Fruit fly (Drosophila melanogaster) whole organism, embryonic: ENCODE results near the gene Bacc.

Experiments used
- Abd-B ChIP-seq: fragments of 200-800 bp; sonication (Bioruptor generic); optimal IDR thresholded peaks from 2 replicates; lab custom pipeline; 2018; ENCODE audit warnings: missing biosample characterization, mild to moderate bottlenecking, missing genetic modification characterization, moderate library complexity
- Adf1 ChIP-seq: fragments of 200-800 bp; sonication (Bioruptor generic); IDR thresholded peaks from 2 replicates; pipeline ENCODE4 v1.3.6; 2022; ENCODE audit warnings: missing biosample characterization, missing genetic modification characterization
- Atf-2 ChIP-seq: fragments of 200-800 bp; sonication (Bioruptor generic); optimal IDR thresholded peaks from 2 replicates; lab custom pipeline; 2016; ENCODE audit warnings: missing biosample characterization, missing genetic modification characterization
- Atf3 ChIP-seq: fragments of 200-800 bp; sonication (Bioruptor generic); optimal IDR thresholded peaks from 3 replicates; lab custom pipeline; 2016; ENCODE audit warnings: missing biosample characterization, missing genetic modification characterization
- CG10209 ChIP-seq: fragments of 200-800 bp; sonication (Bioruptor generic); optimal IDR thresholded peaks from 3 replicates; lab custom pipeline; 2017; ENCODE audit warnings: missing biosample characterization, mild to moderate bottlenecking, missing genetic modification characterization, missing genetic modification reagents
- CG10979 ChIP-seq: fragments of 200-800 bp; sonication (Bioruptor generic); optimal IDR thresholded peaks from 2 replicates; lab custom pipeline; 2018; ENCODE audit warnings: missing biosample characterization, mild to moderate bottlenecking, missing genetic modification characterization, moderate library complexity
- CG11504 ChIP-seq: fragments of 200-800 bp; sonication (Bioruptor generic); optimal IDR thresholded peaks from 3 replicates; lab custom pipeline; 2019; ENCODE audit warnings: missing biosample characterization, mild to moderate bottlenecking, missing genetic modification characterization, moderate library complexity
- CG12071 ChIP-seq: fragments of 200-800 bp; sonication (Bioruptor generic); optimal IDR thresholded peaks from 3 replicates; lab custom pipeline; 2018; ENCODE audit warnings: missing biosample characterization, mild to moderate bottlenecking, missing genetic modification characterization
- CG12236 ChIP-seq: fragments of 200-800 bp; sonication (Bioruptor generic); optimal IDR thresholded peaks from 2 replicates; lab custom pipeline; 2016; ENCODE audit warnings: missing biosample characterization, missing genetic modification characterization
- CG14014 ChIP-seq: fragments of 200-800 bp; sonication (Bioruptor generic); IDR thresholded peaks from 2 replicates; pipeline ENCODE4 v1.3.6; 2022; ENCODE audit warnings: missing biosample characterization, missing genetic modification characterization
- CG15696 ChIP-seq: fragments of 200-800 bp; sonication (Bioruptor generic); optimal IDR thresholded peaks from 2 replicates; lab custom pipeline; 2019; ENCODE audit warnings: missing biosample characterization, mild to moderate bottlenecking, missing genetic modification characterization, moderate library complexity
- CG1647 ChIP-seq: fragments of 200-800 bp; sonication (Bioruptor generic); optimal IDR thresholded peaks from 3 replicates; lab custom pipeline; 2016; ENCODE audit warnings: missing biosample characterization, missing genetic modification characterization
- CG17829 ChIP-seq: fragments of 200-800 bp; optimal IDR thresholded peaks from 2 replicates; lab custom pipeline; 2019; ENCODE audit warnings: missing biosample characterization, mild to moderate bottlenecking, missing genetic modification characterization, moderate library complexity
- CG1792 ChIP-seq: fragments of 200-800 bp; sonication (Bioruptor generic); optimal IDR thresholded peaks from 2 replicates; lab custom pipeline; 2016; ENCODE audit warnings: missing biosample characterization, missing genetic modification characterization
- CG18619 ChIP-seq: fragments of 200-800 bp; sonication (Bioruptor generic); optimal IDR thresholded peaks from 3 replicates; lab custom pipeline; 2017; ENCODE audit warnings: missing biosample characterization, mild to moderate bottlenecking, missing genetic modification characterization
- CG2129 ChIP-seq: fragments of 200-800 bp; sonication (Bioruptor generic); IDR thresholded peaks from 2 replicates; pipeline ENCODE4 v1.3.6; 2022; ENCODE audit warnings: missing biosample characterization, missing genetic modification characterization; ENCODE audit not compliant: partially characterized antibody
- CG2202 ChIP-seq: fragments of 200-800 bp; sonication (Bioruptor generic); optimal IDR thresholded peaks from 2 replicates; lab custom pipeline; 2018; ENCODE audit warnings: missing biosample characterization, mild to moderate bottlenecking, missing genetic modification characterization
- CG3407 ChIP-seq: fragments of 200-800 bp; sonication (Bioruptor generic); optimal IDR thresholded peaks from 2 replicates; lab custom pipeline; 2018; ENCODE audit warnings: missing biosample characterization, mild to moderate bottlenecking, missing genetic modification characterization
- CG4328 ChIP-seq: fragments of 200-800 bp; sonication (Bioruptor generic); optimal IDR thresholded peaks from 3 replicates; lab custom pipeline; 2017; ENCODE audit warnings: missing biosample characterization, missing genetic modification reagents, missing genetic modification characterization
- CG4360 ChIP-seq: fragments of 200-800 bp; sonication (Bioruptor generic); IDR thresholded peaks from 2 replicates; pipeline ENCODE4 v1.3.6; 2022; ENCODE audit warnings: missing biosample characterization, missing genetic modification characterization
- CG4424 ChIP-seq: fragments of 200-800 bp; sonication (Bioruptor generic); optimal IDR thresholded peaks from 3 replicates; lab custom pipeline; 2016; ENCODE audit warnings: missing biosample characterization, missing genetic modification characterization
- CG4617 ChIP-seq: fragments of 200-800 bp; sonication (Bioruptor generic); optimal IDR thresholded peaks from 3 replicates; lab custom pipeline; 2016; ENCODE audit warnings: missing biosample characterization, missing genetic modification characterization, borderline replicate concordance
- CG6175 ChIP-seq: fragments of 200-800 bp; sonication (Bioruptor generic); IDR thresholded peaks from 3 replicates; pipeline ENCODE4 v1.3.6; 2022; ENCODE audit warnings: missing biosample characterization, missing genetic modification characterization
- E2f1 ChIP-seq: fragments of 200-800 bp; sonication (Bioruptor generic); IDR thresholded peaks from 2 replicates; pipeline ENCODE4 v1.3.6; 2022; ENCODE audit warnings: missing biosample characterization, missing genetic modification characterization
- Gug ChIP-seq: fragments of 200-800 bp; sonication (Bioruptor generic); IDR thresholded peaks from 4 replicates; pipeline ENCODE4 v1.3.6; 2022; ENCODE audit warnings: missing biosample characterization, missing genetic modification characterization
- Hr39 ChIP-seq: fragments of >200 bp; optimal IDR thresholded peaks from 2 replicates; lab custom pipeline; 2017
- Lim3 ChIP-seq: fragments of 200-800 bp; sonication (Bioruptor generic); IDR thresholded peaks from 2 replicates; pipeline ENCODE4 v1.3.6; 2022; ENCODE audit warnings: missing biosample characterization, missing genetic modification characterization
- Neu2 ChIP-seq: fragments of 200-800 bp; sonication (Bioruptor generic); optimal IDR thresholded peaks from 3 replicates; lab custom pipeline; 2016; ENCODE audit warnings: missing biosample characterization, missing genetic modification characterization, borderline replicate concordance
- Poxn ChIP-seq: fragments of 200-800 bp; sonication (Bioruptor generic); IDR thresholded peaks from 2 replicates; pipeline ENCODE4 v1.3.6; 2022; ENCODE audit warnings: missing biosample characterization, missing genetic modification characterization
- Ravus ChIP-seq: fragments of 200-800 bp; sonication (Bioruptor generic); IDR thresholded peaks from 2 replicates; pipeline ENCODE4 v1.3.6; 2022; ENCODE audit warnings: missing biosample characterization, missing genetic modification characterization
- Spps ChIP-seq: fragments of 200-800 bp; sonication (Bioruptor generic); optimal IDR thresholded peaks from 2 replicates; lab custom pipeline; 2018; ENCODE audit warnings: missing biosample characterization, mild to moderate bottlenecking, missing genetic modification characterization
- Taf1 ChIP-seq: fragments of 200-800 bp; sonication (Bioruptor generic); IDR thresholded peaks from 2 replicates; pipeline ENCODE4 v1.3.6; 2022; ENCODE audit warnings: missing biosample characterization, missing genetic modification characterization
- Trl ChIP-seq, 3 experiments: fragments of >200 bp in 2 of 3; fragments of 200-800 bp in 1 of 3; sonication (Bioruptor generic) in 1 of 3; optimal IDR thresholded peaks; 2 replicates in 1 of 3; 3 replicates in 2 of 3; lab custom pipeline; 2016 to 2017; ENCODE audit warnings: missing biosample characterization in 1 of 3, missing genetic modification characterization in 1 of 3
- az2 ChIP-seq: fragments of 200-800 bp; sonication (Bioruptor generic); optimal IDR thresholded peaks from 3 replicates; lab custom pipeline; 2016; ENCODE audit warnings: missing biosample characterization, missing genetic modification characterization
- ci ChIP-seq: fragments of 200-800 bp; sonication (Bioruptor generic); IDR thresholded peaks from 3 replicates; pipeline ENCODE4 v1.3.6; 2022; ENCODE audit warnings: missing biosample characterization, missing genetic modification characterization
- da ChIP-seq: fragments of 200-800 bp; sonication (Bioruptor generic); optimal IDR thresholded peaks from 2 replicates; lab custom pipeline; 2016; ENCODE audit warnings: missing biosample characterization, missing genetic modification characterization
- dati ChIP-seq: fragments of 200-800 bp; sonication (Bioruptor generic); IDR thresholded peaks from 2 replicates; pipeline ENCODE4 v1.3.6; 2022; ENCODE audit warnings: missing biosample characterization, missing genetic modification characterization
- dmrt11E ChIP-seq: fragments of 200-800 bp; sonication (Bioruptor generic); optimal IDR thresholded peaks from 3 replicates; lab custom pipeline; 2018; ENCODE audit warnings: missing biosample characterization, mild to moderate bottlenecking, missing genetic modification characterization, moderate library complexity
- emc ChIP-seq: fragments of 200-800 bp; sonication (Bioruptor generic); optimal IDR thresholded peaks from 2 replicates; lab custom pipeline; 2016; ENCODE audit warnings: missing biosample characterization, missing genetic modification characterization
- lilli ChIP-seq: fragments of 200-800 bp; sonication (Bioruptor generic); optimal IDR thresholded peaks from 3 replicates; lab custom pipeline; 2016; ENCODE audit warnings: missing biosample characterization, missing genetic modification characterization
- nmo ChIP-seq: fragments of 200-800 bp; sonication (Bioruptor generic); optimal IDR thresholded peaks from 2 replicates; lab custom pipeline; 2018; ENCODE audit warnings: missing biosample characterization, mild to moderate bottlenecking, missing genetic modification characterization, moderate library complexity
- pnt ChIP-seq: fragments of 200-800 bp; sonication (Bioruptor generic); optimal IDR thresholded peaks from 3 replicates; lab custom pipeline; 2016; ENCODE audit warnings: missing biosample characterization, missing genetic modification characterization
- repo ChIP-seq: fragments of 200-800 bp; sonication (Bioruptor generic); optimal IDR thresholded peaks from 2 replicates; lab custom pipeline; 2016; ENCODE audit warnings: missing biosample characterization, missing genetic modification characterization
- ro ChIP-seq: fragments of 200-800 bp; sonication (Bioruptor generic); IDR thresholded peaks from 2 replicates; pipeline ENCODE4 v1.3.6; 2022; ENCODE audit warnings: missing biosample characterization, missing genetic modification characterization
- sd ChIP-seq: fragments of 200-800 bp; sonication (Bioruptor generic); optimal IDR thresholded peaks from 3 replicates; lab custom pipeline; 2018; ENCODE audit warnings: missing biosample characterization, mild to moderate bottlenecking, missing genetic modification characterization, moderate library complexity
- shn ChIP-seq: fragments of 200-800 bp; sonication (Bioruptor generic); optimal IDR thresholded peaks from 3 replicates; lab custom pipeline; 2016; ENCODE audit warnings: missing biosample characterization, missing genetic modification characterization
- so ChIP-seq: fragments of 200-800 bp; sonication (Bioruptor generic); IDR thresholded peaks from 3 replicates; pipeline ENCODE4 v1.3.6; 2022; ENCODE audit warnings: missing biosample characterization, missing genetic modification characterization
- sob ChIP-seq: fragments of 200-800 bp; sonication (Bioruptor generic); IDR thresholded peaks from 2 replicates; pipeline ENCODE4 v1.3.6; 2022; ENCODE audit warnings: missing biosample characterization, missing genetic modification characterization
- trh ChIP-seq: fragments of 200-800 bp; sonication (Bioruptor generic); optimal IDR thresholded peaks from 2 replicates; lab custom pipeline; 2016; ENCODE audit warnings: missing biosample characterization, missing genetic modification characterization
- vfl ChIP-seq: fragments of 200-800 bp; sonication (Bioruptor generic); optimal IDR thresholded peaks from 2 replicates; lab custom pipeline; 2016; ENCODE audit warnings: missing biosample characterization, missing genetic modification characterization
- vvl ChIP-seq: fragments of 200-800 bp; sonication (Bioruptor generic); IDR thresholded peaks from 2 replicates; pipeline ENCODE4 v1.3.6; 2022; ENCODE audit warnings: missing biosample characterization, missing genetic modification characterization
- wor ChIP-seq: fragments of 200-800 bp; sonication (Bioruptor generic); IDR thresholded peaks from 2 replicates; pipeline ENCODE4 v1.3.6; 2022; ENCODE audit warnings: missing biosample characterization, missing genetic modification characterization

The Bacc gene

dm6 chr2L:2759654-2760053 lies 7.4 kb downstream of the Bacc start, which contains the start of the genes HemK2, Snapin and Tnpo-SR (continued):
- TF ChIP-seq Ravus (GFP tag; lab: Robert Waterston, UW) (peak; percentile 81), sd (tag; lab: Kevin White, UChicago) (peak; percentile 85), vfl (GFP tag; lab: Kevin White, UChicago) (peak; percentile 92), Poxn (GFP tag; lab: Robert Waterston, UW) (peak; percentile 70; the same call in 1 of the 2 replicates), dati (peak; percentile 73), E2f1 (peak; percentile 93), vvl (GFP tag; lab: Robert Waterston, UW) (peak; percentile 97), ro (GFP tag; lab: Robert Waterston, UW) (peak; percentile 60), CG4328 (peak; percentile 82), Abd-B (GFP tag; lab: Kevin White, UChicago) (peak; percentile 95), Trl (optimal IDR thresholded peaks at IDR 0.05; lab: Kevin White, UChicago) (no peak), Trl (GFP tag; optimal IDR thresholded peaks at IDR 0.05; lab: Kevin White, UChicago) (peak; percentile 81), CG6175 (peak; percentile 80), Atf3 (peak; percentile 84), CG4617 (GFP tag; lab: Kevin White, UChicago) (peak; percentile 89), az2 (GFP tag; lab: Kevin White, UChicago) (peak; percentile 88), Atf-2 (GFP tag; lab: Kevin White, UChicago) (peak; percentile 67), CG10209 (GFP tag; lab: Kevin White, UChicago) (peak; percentile 90), CG17829 (tag; lab: Kevin White, UChicago) (peak; percentile 94), trh (GFP tag; lab: Kevin White, UChicago) (peak; percentile 74), Gug (GFP tag; lab: Robert Waterston, UW) (peak; percentile 90), CG12071 (GFP tag; lab: Kevin White, UChicago) (peak; percentile 55), Spps (tag; lab: Kevin White, UChicago) (peak; percentile 69), CG15696 (tag; lab: Kevin White, UChicago) (peak; percentile 97), CG11504 (tag; lab: Kevin White, UChicago) (peak; percentile 91), CG3407 (GFP tag; lab: Kevin White, UChicago) (peak; percentile 69), emc (peak; percentile 54), Lim3 (GFP tag; lab: Robert Waterston, UW) (peak; percentile 60; the same call in 1 of the 2 replicates), dmrt11E (tag; lab: Kevin White, UChicago) (peak; percentile 90), CG10979 (peak; percentile 85), Hr39 (lab: Kevin White, UChicago) (no peak), repo (peak; percentile 41), CG4360 (peak; percentile 50), CG4424 (GFP tag; lab: Kevin White, UChicago) (peak; percentile 90), CG18619 (GFP tag; lab: Kevin White, UChicago) (peak; percentile 80), CG14014 (GFP tag; lab: Robert Waterston, UW) (peak; percentile 91), sob (GFP tag; lab: Robert Waterston, UW) (peak; percentile 96), Neu2 (GFP tag; lab: Kevin White, UChicago) (peak; percentile 43), Taf1 (GFP tag; lab: Robert Waterston, UW) (peak; percentile 90), ci (GFP tag; lab: Robert Waterston, UW) (peak; percentile 94), nmo (GFP tag; lab: Kevin White, UChicago) (peak; percentile 96), CG2202 (tag; lab: Kevin White, UChicago) (peak; percentile 82), CG12236 (GFP tag; lab: Kevin White, UChicago) (peak; percentile 52), shn (GFP tag; lab: Kevin White, UChicago) (peak; percentile 61), pnt (GFP tag; lab: Kevin White, UChicago) (peak; percentile 74), CG1792 (GFP tag; lab: Kevin White, UChicago) (peak; percentile 68), CG1647 (peak; percentile 90), da (peak; percentile 55), CG2129 (GFP tag; lab: Robert Waterston, UW) (peak; percentile 97), wor (peak; percentile 86), so (GFP tag; lab: Robert Waterston, UW) (peak; percentile 92), Adf1 (GFP tag; lab: Robert Waterston, UW) (peak; percentile 75), lilli (GFP tag; lab: Kevin White, UChicago) (peak; percentile 95)
